Worm (Caenorhabditis elegans) whole organism, midembryonic: ENCODE measurements around the gene bpl-1.
A peak's percentile ranks its signal among the peaks of the same experiment; 100 is the strongest.

Experiments used
- T22C8.4 ChIP-seq: fragments of 200-800 bp; sonication (Bioruptor generic); IDR thresholded peaks from 2 replicates; pipeline ENCODE4 v1.3.6; 2022; ENCODE audit warnings: missing genetic modification characterization, missing compliant biosample characterization
- cog-1 ChIP-seq: sonication (generic microtip); optimal IDR thresholded peaks from 2 replicates; lab custom pipeline; 2016; ENCODE audit warnings: missing genetic modification characterization, missing compliant biosample characterization
- flt-1 ChIP-seq: fragments of 200-800 bp; sonication (Bioruptor generic); IDR thresholded peaks from 2 replicates; pipeline ENCODE4 v1.3.6; 2022; ENCODE audit warnings: missing genetic modification characterization, missing compliant biosample characterization
- klf-2 ChIP-seq: fragments of 200-800 bp; sonication (Bioruptor generic); conservative IDR thresholded peaks from 2 replicates; pipeline ENCODE4 v1.3.6; 2022; ENCODE audit warnings: missing genetic modification reagents, missing genetic modification characterization, missing compliant biosample characterization
- med-1 ChIP-seq: sonication (generic microtip); optimal IDR thresholded peaks from 2 replicates; lab custom pipeline; 2017; ENCODE audit warnings: missing genetic modification characterization, mild to moderate bottlenecking, missing compliant biosample characterization, antibody characterized with exemption, missing genetic modification reagents; ENCODE audit not compliant: insufficient read depth
- ref-1 ChIP-seq: fragments of 200-800 bp; sonication (Bioruptor generic); conservative IDR thresholded peaks from 2 replicates; pipeline ENCODE4 v1.3.6; 2022; ENCODE audit warnings: missing genetic modification reagents, missing genetic modification characterization, missing compliant biosample characterization
- tab-1 ChIP-seq: fragments of 200-800 bp; sonication (Bioruptor generic); IDR thresholded peaks from 2 replicates; pipeline ENCODE4 v1.3.6; 2022; ENCODE audit warnings: missing genetic modification characterization, missing compliant biosample characterization
- ztf-23 ChIP-seq: fragments of 200-800 bp; sonication (Bioruptor generic); IDR thresholded peaks from 2 replicates; pipeline ENCODE4 v1.3.6; 2022; ENCODE audit warnings: missing genetic modification reagents, missing genetic modification characterization, missing compliant biosample characterization
- ztf-29 ChIP-seq: fragments of 200-800 bp; sonication (Bioruptor generic); IDR thresholded peaks from 2 replicates; pipeline ENCODE4 v1.3.6; 2022; ENCODE audit warnings: missing genetic modification reagents, missing genetic modification characterization, missing compliant biosample characterization

bpl-1 gene

ce11 chrII:6269805-6270414 is 4.1 kb upstream of the bpl-1 start, which contains the start of gene F13H8.2:
TSS of gene F13H8.2 (plus strand) at chrII:6270364.
- TF ChIP-seq ztf-23 (peak; percentile 86; the same call in 1 of the 2 replicates), med-1 (GFP tag; lab: Kevin White, UChicago) (no peak), flt-1 (peak; percentile 81), T22C8.4 (GFP tag; lab: Robert Waterston, UW) (peak; percentile 25; the same call in 1 of the 2 replicates), ztf-29 (GFP tag; lab: Robert Waterston, UW) (no peak), ref-1 (GFP tag; lab: Robert Waterston, UW) (no peak), klf-2 (0 out of 2 replicates have a peak, but pooled peaks have one; percentile 37), tab-1 (GFP tag; lab: Robert Waterston, UW) (peak; percentile 35; the same call in 1 of the 2 replicates), cog-1 (tag; lab: Kevin White, UChicago) (peak; percentile 43)

ce11 chrII:6281002-6281401 is 7.0 kb downstream of the bpl-1 start, which contains the start of gene scly-1:
TSS of gene scly-1 (minus strand) at chrII:6281102.
- TF ChIP-seq ztf-29 (GFP tag; lab: Robert Waterston, UW): no peak
- no peak for TF ChIP-seq T22C8.4 (GFP tag; lab: Robert Waterston, UW)
- TF ChIP-seq ref-1 (GFP tag; lab: Robert Waterston, UW): no peak
- no peak for TF ChIP-seq ztf-23
- TF ChIP-seq med-1 (GFP tag; lab: Kevin White, UChicago): no peak
- TF ChIP-seq flt-1: no peak
- TF ChIP-seq tab-1 (GFP tag; lab: Robert Waterston, UW): no peak
- no peak for TF ChIP-seq klf-2
- TF ChIP-seq cog-1 (tag; lab: Kevin White, UChicago): no peak

- TF ChIP-seq med-1 (GFP tag; lab: Kevin White, UChicago) (no peak), flt-1 (no peak), tab-1 (GFP tag; lab: Robert Waterston, UW) (no peak)
These were observed 7.9 kb downstream of the bpl-1 start for ce11 chrII:6281903-6282302.

ce11 chrII:6283074-6283473 is 9.1 kb downstream of the bpl-1 start, which contains the start of gene F13H8.1:
TSS of gene F13H8.1 (plus strand) at chrII:6283384.
- TF ChIP-seq cog-1 (tag; lab: Kevin White, UChicago) (no peak), tab-1 (GFP tag; lab: Robert Waterston, UW) (no peak), ztf-29 (GFP tag; lab: Robert Waterston, UW) (no peak), ref-1 (GFP tag; lab: Robert Waterston, UW) (no peak), klf-2 (no peak), med-1 (GFP tag; lab: Kevin White, UChicago) (no peak), T22C8.4 (GFP tag; lab: Robert Waterston, UW) (no peak), flt-1 (no peak), ztf-23 (no peak)

ce11 chrII:6286865-6287264 is 12.8 kb downstream of the bpl-1 start, which contains the start of gene F13H8.6:
TSS of gene F13H8.6 (minus strand) at chrII:6286965.
- TF ChIP-seq cog-1 (tag; lab: Kevin White, UChicago): no peak
- TF ChIP-seq T22C8.4 (GFP tag; lab: Robert Waterston, UW): no peak
- TF ChIP-seq ztf-23: no peak
- no peak for TF ChIP-seq klf-2
- TF ChIP-seq med-1 (GFP tag; lab: Kevin White, UChicago): no peak
- TF ChIP-seq tab-1 (GFP tag; lab: Robert Waterston, UW): no peak
- TF ChIP-seq ztf-29 (GFP tag; lab: Robert Waterston, UW): no peak
- no peak for TF ChIP-seq ref-1 (GFP tag; lab: Robert Waterston, UW)
- TF ChIP-seq flt-1: no peak

ce11 chrII:6288104-6288503 is 14.1 kb downstream of the bpl-1 start:
- TF ChIP-seq ztf-29 (GFP tag; lab: Robert Waterston, UW) (no peak), T22C8.4 (GFP tag; lab: Robert Waterston, UW) (no peak), klf-2 (no peak), cog-1 (tag; lab: Kevin White, UChicago) (no peak), tab-1 (GFP tag; lab: Robert Waterston, UW) (no peak), ref-1 (GFP tag; lab: Robert Waterston, UW) (no peak), med-1 (GFP tag; lab: Kevin White, UChicago) (no peak), flt-1 (no peak), ztf-23 (no peak)

- TF ChIP-seq flt-1 (no peak), ztf-29 (GFP tag; lab: Robert Waterston, UW) (no peak), T22C8.4 (GFP tag; lab: Robert Waterston, UW) (no peak), ref-1 (GFP tag; lab: Robert Waterston, UW) (no peak)
These were observed 16.1 kb downstream of the bpl-1 start, which contains the start of gene upb-1 for ce11 chrII:6290047-6290582. TSS of gene upb-1 (minus strand) at chrII:6290097.

ce11 chrII:6292527-6292926 is 18.5 kb downstream of the bpl-1 start, which contains the start of gene nyn-3:
TSS of gene nyn-3 (minus strand) at chrII:6292627.
- TF ChIP-seq tab-1 (GFP tag; lab: Robert Waterston, UW) (no peak), ref-1 (GFP tag; lab: Robert Waterston, UW) (no peak), ztf-23 (no peak), klf-2 (no peak), T22C8.4 (GFP tag; lab: Robert Waterston, UW) (no peak), flt-1 (no peak), ztf-29 (GFP tag; lab: Robert Waterston, UW) (no peak), med-1 (GFP tag; lab: Kevin White, UChicago) (no peak), cog-1 (tag; lab: Kevin White, UChicago) (no peak)

- TF ChIP-seq med-1 (GFP tag; lab: Kevin White, UChicago) (no peak), klf-2 (no peak), ztf-29 (GFP tag; lab: Robert Waterston, UW) (no peak), T22C8.4 (GFP tag; lab: Robert Waterston, UW) (no peak), ztf-23 (no peak), tab-1 (GFP tag; lab: Robert Waterston, UW) (no peak), ref-1 (GFP tag; lab: Robert Waterston, UW) (no peak), cog-1 (tag; lab: Kevin White, UChicago) (no peak), flt-1 (no peak)
These were observed 20.2 kb downstream of the bpl-1 start, which contains the start of gene mps-1 for ce11 chrII:6294261-6294660. TSS of gene mps-1 (minus strand) at chrII:6294361.
